Worm (Caenorhabditis elegans) whole organism, L4 larva: ENCODE results near the gene aakg-3.

Source experiments
- F26F4.8 ChIP-seq: fragments of 200-800 bp; sonication (Bioruptor generic); conservative IDR thresholded peaks from 2 replicates; pipeline ENCODE4 v1.3.6; 2022; ENCODE audit warnings: missing genetic modification characterization, missing compliant biosample characterization
- F44E2.7 ChIP-seq: fragments of 200-800 bp; sonication (Bioruptor generic); IDR thresholded peaks from 2 replicates; pipeline ENCODE4 v2.1.2; 2022; ENCODE audit warnings: missing genetic modification characterization, missing compliant biosample characterization
- T20F7.1 ChIP-seq: fragments of 200-800 bp; sonication (Bioruptor generic); optimal IDR thresholded peaks from 2 replicates; lab custom pipeline; 2018; ENCODE audit warnings: mild to moderate bottlenecking, missing genetic modification characterization, missing compliant biosample characterization
- Y75B8A.6 ChIP-seq: fragments of 200-800 bp; sonication (Bioruptor generic); IDR thresholded peaks from 2 replicates; pipeline ENCODE4 v1.3.6; 2022; ENCODE audit warnings: missing genetic modification reagents, missing genetic modification characterization, missing compliant biosample characterization
- ZK546.5 ChIP-seq, 2 experiments: sonication (generic microtip); optimal IDR thresholded peaks; 2 replicates each; lab custom pipeline; 2017; ENCODE audit warnings: missing biosample characterization in 2 of 2, missing genetic modification characterization in 2 of 2
- aha-1 ChIP-seq: fragments of 150-350 bp; peaks from one replicate; lab custom pipeline; 2014; ENCODE audit warnings: missing biosample characterization, missing genetic modification characterization
- ces-1 ChIP-seq: fragments of 150-350 bp; sonication (generic microtip); optimal IDR thresholded peaks from 4 replicates; lab custom pipeline; 2014; ENCODE audit warnings: missing biosample characterization, missing genetic modification reagents, missing genetic modification characterization
- cey-2 ChIP-seq: sonication (generic microtip); optimal IDR thresholded peaks from 3 replicates; lab custom pipeline; 2017; ENCODE audit warnings: missing genetic modification characterization, mild to moderate bottlenecking, missing compliant biosample characterization, antibody characterized with exemption, borderline replicate concordance; ENCODE audit not compliant: insufficient read depth
- ctbp-1 ChIP-seq: fragments of 200-800 bp; sonication (Bioruptor generic); IDR thresholded peaks from 2 replicates; pipeline ENCODE4 v1.3.6; 2022; ENCODE audit warnings: missing genetic modification reagents, missing genetic modification characterization, missing compliant biosample characterization
- daf-16 ChIP-seq, 3 experiments: sonication (generic microtip); optimal IDR thresholded peaks; 2 replicates each; lab custom pipeline; 2016 to 2017; ENCODE audit warnings: missing genetic modification characterization in 3 of 3, missing genetic modification reagents in 3 of 3, mild to moderate bottlenecking in 2 of 3, missing compliant biosample characterization in 2 of 3, missing biosample characterization in 1 of 3, moderate library complexity in 1 of 3
- daf-19 ChIP-seq: fragments of 200-800 bp; sonication (Bioruptor generic); conservative IDR thresholded peaks from 2 replicates; pipeline ENCODE4 v1.3.6; 2022; ENCODE audit warnings: missing genetic modification characterization, missing compliant biosample characterization
- dmd-8 ChIP-seq: fragments of 200-800 bp; sonication (Bioruptor generic); IDR thresholded peaks from 2 replicates; pipeline ENCODE4 v1.3.6; 2022; ENCODE audit warnings: missing genetic modification characterization, missing compliant biosample characterization
- dmd-9 ChIP-seq: fragments of 200-800 bp; sonication (Bioruptor generic); IDR thresholded peaks from 2 replicates; pipeline ENCODE4 v1.3.6; 2022; ENCODE audit warnings: missing genetic modification reagents, missing genetic modification characterization, missing compliant biosample characterization
- dpl-1 ChIP-seq: fragments of 150-350 bp; optimal IDR thresholded peaks from 2 replicates; lab custom pipeline; 2014; ENCODE audit warnings: missing biosample characterization, missing genetic modification reagents, missing genetic modification characterization
- egl-43 ChIP-seq: fragments of 200-800 bp; sonication (Bioruptor generic); IDR thresholded peaks from 2 replicates; pipeline ENCODE4 v1.3.6; 2022; ENCODE audit warnings: missing genetic modification reagents, missing genetic modification characterization, missing compliant biosample characterization
- gei-8 ChIP-seq: fragments of 200-800 bp; sonication (Bioruptor generic); optimal IDR thresholded peaks from 2 replicates; lab custom pipeline; 2018; ENCODE audit warnings: mild to moderate bottlenecking, missing genetic modification characterization, missing compliant biosample characterization
- hmg-1.1 ChIP-seq: fragments of 200-800 bp; sonication (Bioruptor generic); IDR thresholded peaks from 2 replicates; pipeline ENCODE4 v1.3.6; 2022; ENCODE audit warnings: missing genetic modification reagents, missing genetic modification characterization, missing compliant biosample characterization
- jun-1 ChIP-seq: fragments of 150-350 bp; optimal IDR thresholded peaks from 2 replicates; lab custom pipeline; 2014; ENCODE audit warnings: missing biosample characterization, missing genetic modification reagents, missing genetic modification characterization
- lin-1 ChIP-seq: fragments of 200-800 bp; sonication (Bioruptor generic); IDR thresholded peaks from 2 replicates; pipeline ENCODE4 v1.3.6; 2022; ENCODE audit warnings: missing genetic modification reagents, missing genetic modification characterization, missing compliant biosample characterization
- lin-13 ChIP-seq: fragments of 150-350 bp; optimal IDR thresholded peaks from 2 replicates; lab custom pipeline; 2014; ENCODE audit warnings: missing biosample characterization, missing genetic modification reagents, missing genetic modification characterization
- lin-15B ChIP-seq: fragments of 150-350 bp; sonication (generic microtip); optimal IDR thresholded peaks from 3 replicates; lab custom pipeline; 2014; ENCODE audit warnings: missing biosample characterization, missing genetic modification characterization
- lin-39 ChIP-seq: fragments of 150-350 bp; optimal IDR thresholded peaks from 2 replicates; lab custom pipeline; 2014; ENCODE audit warnings: missing biosample characterization, missing genetic modification reagents, missing genetic modification characterization
- lir-3 ChIP-seq: sonication (generic microtip); optimal IDR thresholded peaks from 2 replicates; lab custom pipeline; 2016; ENCODE audit warnings: mild to moderate bottlenecking, missing genetic modification characterization, missing compliant biosample characterization
- madf-5 ChIP-seq, 2 experiments: fragments of 200-800 bp; sonication (Bioruptor generic); IDR thresholded peaks; 2 replicates each; pipeline ENCODE4 v1.3.6; 2022; ENCODE audit warnings: missing compliant biosample characterization in 2 of 2, missing genetic modification characterization in 2 of 2
- mdl-1 ChIP-seq, 2 experiments: fragments of 150-350 bp in 1 of 2; sonication (generic microtip) in 1 of 2; optimal IDR thresholded peaks; 2 replicates each; lab custom pipeline; 2014 to 2017; ENCODE audit warnings: missing biosample characterization in 2 of 2, missing genetic modification characterization in 2 of 2
- mdt-29 ChIP-seq: fragments of 200-800 bp; sonication (Bioruptor generic); IDR thresholded peaks from 2 replicates; pipeline ENCODE4 v1.3.6; 2022; ENCODE audit warnings: missing genetic modification reagents, missing genetic modification characterization, missing compliant biosample characterization
- mep-1 ChIP-seq: fragments of 150-350 bp; sonication (generic microtip); optimal IDR thresholded peaks from 3 replicates; lab custom pipeline; 2014; ENCODE audit warnings: missing biosample characterization, missing genetic modification characterization
- nhr-11 ChIP-seq: fragments of 150-350 bp; optimal IDR thresholded peaks from 2 replicates; lab custom pipeline; 2014; ENCODE audit warnings: missing biosample characterization, missing genetic modification characterization
- nhr-28 ChIP-seq: fragments of 150-350 bp; optimal IDR thresholded peaks from 2 replicates; lab custom pipeline; 2014; ENCODE audit warnings: missing biosample characterization, missing genetic modification characterization
- nhr-42 ChIP-seq: fragments of 200-800 bp; sonication (Bioruptor generic); IDR thresholded peaks from 2 replicates; pipeline ENCODE4 v1.3.6; 2022; ENCODE audit warnings: missing genetic modification characterization, missing compliant biosample characterization
- set-16 ChIP-seq: fragments of 200-800 bp; sonication (Bioruptor generic); IDR thresholded peaks from 2 replicates; pipeline ENCODE4 v1.3.6; 2022; ENCODE audit warnings: missing genetic modification reagents, missing genetic modification characterization, missing compliant biosample characterization
- snpc-1.2 ChIP-seq: fragments of 200-800 bp; sonication (Bioruptor generic); IDR thresholded peaks from 2 replicates; pipeline ENCODE4 v1.3.6; 2022; ENCODE audit warnings: missing genetic modification reagents, missing genetic modification characterization, missing compliant biosample characterization
- snpc-4 ChIP-seq: fragments of 150-350 bp; optimal IDR thresholded peaks from 2 replicates; lab custom pipeline; 2014; ENCODE audit warnings: missing biosample characterization, missing genetic modification characterization
- spr-1 ChIP-seq: sonication (generic microtip); optimal IDR thresholded peaks from 2 replicates; lab custom pipeline; 2016; ENCODE audit warnings: mild to moderate bottlenecking, missing genetic modification characterization, missing compliant biosample characterization
- tra-1 ChIP-seq: fragments of 200-800 bp; sonication (Bioruptor generic); IDR thresholded peaks from 2 replicates; pipeline ENCODE4 v1.3.6; 2022; ENCODE audit warnings: missing genetic modification reagents, missing genetic modification characterization, missing compliant biosample characterization
- unc-39 ChIP-seq: sonication (generic microtip); optimal IDR thresholded peaks from 2 replicates; lab custom pipeline; 2017; ENCODE audit warnings: missing biosample characterization, missing genetic modification characterization
- unc-62 ChIP-seq, 3 experiments: fragments of 150-350 bp in 1 of 3; sonication (generic microtip); optimal IDR thresholded peaks in 2 of 3; peaks in 1 of 3; 1 replicate in 1 of 3; 2 replicates in 2 of 3; lab custom pipeline; 2014 to 2017; ENCODE audit warnings: missing biosample characterization in 3 of 3, missing genetic modification characterization in 3 of 3, missing genetic modification reagents in 3 of 3, missing genotype in 1 of 3
- zag-1 ChIP-seq: fragments of 150-350 bp; optimal IDR thresholded peaks from 2 replicates; lab custom pipeline; 2014; ENCODE audit warnings: missing biosample characterization, missing genetic modification characterization
- zfp-3 ChIP-seq: fragments of 200-800 bp; sonication (Bioruptor generic); conservative IDR thresholded peaks from 2 replicates; pipeline ENCODE4 v1.3.6; 2022; ENCODE audit warnings: missing genetic modification reagents, missing genetic modification characterization, missing compliant biosample characterization

The aakg-3 gene

DNA sequence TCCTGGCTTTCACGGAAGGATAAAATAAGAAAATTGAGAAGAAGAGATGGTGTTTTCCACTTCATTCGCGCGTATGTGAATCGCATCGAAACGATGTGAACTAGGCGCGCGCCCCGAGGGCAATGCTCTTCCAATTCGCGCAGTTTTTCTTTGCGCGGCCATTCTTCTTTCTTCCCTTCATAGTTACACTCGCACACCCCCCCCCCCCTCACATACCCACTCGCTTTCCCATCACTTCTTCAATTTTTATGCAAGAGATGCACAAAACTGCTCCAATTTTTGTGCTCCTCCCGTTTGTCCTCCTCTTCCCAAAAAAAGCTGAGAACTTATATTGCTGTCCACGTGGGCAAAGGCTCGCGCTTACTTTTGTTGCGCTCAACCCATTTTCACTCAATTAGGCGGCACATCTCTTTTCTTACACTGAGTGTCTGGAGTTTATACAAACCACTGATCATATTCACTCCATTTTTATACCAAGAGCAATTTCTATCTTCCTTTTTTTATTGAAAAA lies 22.7 kb upstream of the aakg-3 start:
- TF ChIP-seq aha-1 (tag; lab: Kevin White, UChicago): peak; percentile 20
- no peak for TF ChIP-seq lin-13
- TF ChIP-seq dpl-1 (GFP tag; lab: Kevin White, UChicago): no peak
- no peak for TF ChIP-seq nhr-28 (tag; lab: Kevin White, UChicago)
- TF ChIP-seq mdl-1 (tag; optimal IDR thresholded peaks at IDR 0.05; lab: Kevin White, UChicago): peak in 1 of 2 experiments; percentile 13
- no peak for TF ChIP-seq nhr-11
- no peak for TF ChIP-seq gei-8 (GFP tag; lab: Kevin White, UChicago)
- TF ChIP-seq tra-1: no peak
- no peak for TF ChIP-seq nhr-42 (GFP tag; lab: Robert Waterston, UW)
- TF ChIP-seq lin-1: no peak
- TF ChIP-seq jun-1: no peak
- TF ChIP-seq madf-5 (GFP tag; IDR thresholded peaks at IDR 0.05; lab: Robert Waterston, UW): no peak
- no peak for TF ChIP-seq T20F7.1
- 0 out of 2 replicates have a peak, but pooled peaks have one; percentile 50 for TF ChIP-seq egl-43 (GFP tag; lab: Robert Waterston, UW)
- no peak for TF ChIP-seq zag-1
- no peak for TF ChIP-seq snpc-1.2
- no peak for TF ChIP-seq F26F4.8 (GFP tag; lab: Robert Waterston, UW)
- TF ChIP-seq Y75B8A.6 (GFP tag; lab: Robert Waterston, UW): no peak
- no peak for TF ChIP-seq dmd-8 (GFP tag; lab: Robert Waterston, UW)
- no peak for TF ChIP-seq mdt-29 (GFP tag; lab: Robert Waterston, UW)
- TF ChIP-seq lin-15B (tag; lab: Kevin White, UChicago): no peak
- no peak for TF ChIP-seq unc-39 (tag; lab: Kevin White, UChicago)
- peak; percentile 17; the same call in 1 of the 2 replicates for TF ChIP-seq hmg-1.1
- no peak for TF ChIP-seq mep-1 (tag; lab: Kevin White, UChicago)
- TF ChIP-seq set-16: 0 out of 2 replicates have a peak, but pooled peaks have one; percentile 10
- no peak for TF ChIP-seq F44E2.7 (GFP tag; lab: Robert Waterston, UW)
- no peak for TF ChIP-seq ZK546.5 (tag; optimal IDR thresholded peaks at IDR 0.05; lab: Kevin White, UChicago)
- TF ChIP-seq lin-39 (tag; lab: Kevin White, UChicago): no peak

DNA sequence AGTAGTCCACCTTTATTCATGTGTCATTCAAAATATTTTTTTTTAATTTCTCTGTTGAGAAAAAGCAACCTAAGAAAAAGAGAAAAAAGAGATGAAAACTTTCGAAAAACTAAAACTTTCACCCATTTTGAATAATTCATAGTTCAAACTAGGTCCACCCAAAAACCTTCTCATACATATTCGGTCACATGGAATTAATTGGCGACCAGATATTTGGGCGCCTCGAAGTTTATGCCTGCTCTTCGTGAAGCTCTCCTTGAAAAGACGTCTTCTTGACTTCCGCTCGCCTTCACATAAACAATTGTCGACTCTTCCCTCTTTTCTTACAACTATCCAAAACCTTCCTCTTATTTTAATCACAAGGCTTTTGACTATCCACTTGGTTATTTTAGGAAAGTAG lies 20.6 kb upstream of the aakg-3 start:
- TF ChIP-seq ctbp-1 (GFP tag; lab: Robert Waterston, UW): no peak
- no peak for TF ChIP-seq zfp-3 (GFP tag; lab: Robert Waterston, UW)
- peak in 1 of 2 experiments; percentile 96 for TF ChIP-seq unc-62 (GFP tag; optimal IDR thresholded peaks at IDR 0.05 in 1 of 2; lab: Kevin White, UChicago)
- TF ChIP-seq unc-62 (tag; optimal IDR thresholded peaks at IDR 0.05; lab: Kevin White, UChicago): no peak
- TF ChIP-seq zag-1: no peak
- TF ChIP-seq lir-3 (tag; lab: Kevin White, UChicago): no peak
- TF ChIP-seq cey-2 (tag; lab: Kevin White, UChicago): no peak

DNA sequence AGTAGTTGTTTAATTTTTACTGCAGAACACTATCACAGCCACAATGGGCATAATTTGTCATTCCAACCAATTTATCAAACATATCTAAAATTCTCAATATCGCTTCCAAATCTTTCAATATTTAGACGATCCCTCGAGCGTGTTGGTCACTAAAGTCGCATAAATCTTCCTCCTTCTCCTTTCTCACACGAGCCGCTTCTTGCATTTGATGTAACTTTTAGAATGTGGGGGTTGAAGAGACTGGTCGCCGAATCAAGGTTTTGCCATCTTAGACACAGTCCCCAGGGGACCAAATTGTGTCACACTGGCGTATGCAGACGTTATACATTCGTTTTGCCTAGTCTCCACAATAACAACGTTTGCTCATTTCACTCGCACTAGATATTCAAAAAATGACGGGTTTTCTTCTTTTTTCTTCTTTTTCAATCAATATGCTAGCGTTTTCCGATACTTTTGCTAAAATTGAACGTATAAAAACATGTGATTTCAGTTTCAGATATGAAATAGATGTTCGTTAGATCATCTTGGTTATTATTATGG lies 18.7 kb upstream of the aakg-3 start, which contains the start of gene gbb-1:
gbb-1 (plus strand) TSS at position 490 of the 540 bp plus-strand sequence.
- TF ChIP-seq ces-1 (GFP tag; lab: Kevin White, UChicago) (no peak), unc-62 (GFP tag; optimal IDR thresholded peaks at IDR 0.05 in 1 of 2; lab: Kevin White, UChicago) (peak in 1 of 2 experiments; percentile 87), unc-62 (tag; optimal IDR thresholded peaks at IDR 0.05; lab: Kevin White, UChicago) (no peak)
- TF ChIP-seq, all 104 proteins: peak for 1

DNA sequence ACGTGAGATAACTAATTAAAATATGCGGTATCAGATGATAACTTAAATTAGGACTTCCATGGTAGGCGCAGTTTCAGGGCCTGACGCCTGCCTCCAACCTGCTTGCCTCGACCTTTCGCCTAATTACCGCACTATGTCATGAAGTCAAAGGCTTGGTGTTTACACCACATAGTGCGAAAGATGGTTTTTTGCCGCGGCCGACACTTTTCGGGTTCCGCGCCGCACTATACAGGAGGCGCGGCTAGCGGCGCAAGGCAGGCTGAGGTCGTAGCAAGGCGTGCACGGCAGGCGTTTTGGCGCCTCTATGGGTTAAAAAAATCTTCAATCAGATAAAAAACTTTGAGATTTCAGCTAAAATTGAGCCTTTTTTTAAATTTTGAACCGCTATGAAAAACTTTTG lies 15.5 kb upstream of the aakg-3 start:
- TF ChIP-seq jun-1 (no peak), spr-1 (no peak), daf-19 (GFP tag; lab: Robert Waterston, UW) (no peak), dmd-9 (GFP tag; lab: Robert Waterston, UW) (0 out of 2 replicates have a peak, but pooled peaks have one; percentile 6), daf-16 (GFP tag; optimal IDR thresholded peaks at IDR 0.05; lab: Kevin White, UChicago) (peak in 1 of 2 experiments; percentile 10), daf-16 (tag; optimal IDR thresholded peaks at IDR 0.05; lab: Kevin White, UChicago) (no peak), aha-1 (tag; lab: Kevin White, UChicago) (peak; percentile 91), snpc-1.2 (0 out of 2 replicates have a peak, but pooled peaks have one; percentile 22), snpc-4 (peak; percentile 68), unc-62 (GFP tag; optimal IDR thresholded peaks at IDR 0.05 in 1 of 2; lab: Kevin White, UChicago) (peak in 1 of 2 experiments; percentile 42), unc-62 (tag; optimal IDR thresholded peaks at IDR 0.05; lab: Kevin White, UChicago) (no peak), set-16 (peak; percentile 59; the same call in 1 of the 2 replicates)
